Fruit fly (Drosophila melanogaster) whole organism, embryonic: ENCODE measurements around the gene drn.

ENCODE experiments used
- Aef1 ChIP-seq: fragments of 200-800 bp; sonication (Bioruptor generic); IDR thresholded peaks from 3 replicates; pipeline ENCODE4 v1.3.6; 2022; ENCODE audit warnings: missing biosample characterization, missing genetic modification characterization
- CG11085 ChIP-seq: fragments of 200-800 bp; sonication (Bioruptor generic); IDR thresholded peaks from 2 replicates; pipeline ENCODE4 v1.3.6; 2022; ENCODE audit warnings: missing biosample characterization, missing genetic modification characterization
- CG3726 ChIP-seq: fragments of 200-800 bp; sonication (Bioruptor generic); IDR thresholded peaks from 3 replicates; pipeline ENCODE4, ENCODE4 v1.3.6; 2022; ENCODE audit warnings: missing biosample characterization, missing genetic modification characterization
- CG8290 ChIP-seq, 3 experiments: fragments of 200-800 bp; sonication (Bioruptor generic); optimal IDR thresholded peaks; 2 replicates each; lab custom pipeline; 2016 to 2019; ENCODE audit warnings: missing biosample characterization in 3 of 3, missing genetic modification characterization in 3 of 3, mild to moderate bottlenecking in 2 of 3, moderate library complexity in 1 of 3
- H15 ChIP-seq: fragments of 200-800 bp; sonication (Bioruptor generic); IDR thresholded peaks from 3 replicates; pipeline ENCODE4 v1.3.6; 2022; ENCODE audit warnings: missing biosample characterization, missing genetic modification characterization
- Hmx ChIP-seq: fragments of 200-800 bp; sonication (Bioruptor generic); optimal IDR thresholded peaks from 2 replicates; lab custom pipeline; 2016; ENCODE audit warnings: missing biosample characterization, missing genetic modification characterization
- Lim3 ChIP-seq: fragments of 200-800 bp; sonication (Bioruptor generic); IDR thresholded peaks from 2 replicates; pipeline ENCODE4 v1.3.6; 2022; ENCODE audit warnings: missing biosample characterization, missing genetic modification characterization
- Ssrp ChIP-seq: fragments of 200-800 bp; sonication (Bioruptor generic); optimal IDR thresholded peaks from 2 replicates; lab custom pipeline; 2018; ENCODE audit warnings: missing biosample characterization, mild to moderate bottlenecking, missing genetic modification characterization, moderate library complexity
- bcd ChIP-seq: fragments of 200-800 bp; sonication (Bioruptor generic); optimal IDR thresholded peaks from 2 replicates; lab custom pipeline; 2017; ENCODE audit warnings: missing biosample characterization, mild to moderate bottlenecking, missing genetic modification characterization
- gsb-n ChIP-seq: fragments of 200-800 bp; sonication (Bioruptor generic); optimal IDR thresholded peaks from 3 replicates; lab custom pipeline; 2018; ENCODE audit warnings: missing biosample characterization, mild to moderate bottlenecking, missing genetic modification characterization
- h ChIP-seq: fragments of >200 bp; optimal IDR thresholded peaks from 2 replicates; lab custom pipeline; 2017
- kay ChIP-seq: fragments of 200-800 bp; sonication (Bioruptor generic); optimal IDR thresholded peaks from 2 replicates; lab custom pipeline; 2016; ENCODE audit warnings: missing biosample characterization, missing genetic modification characterization
- nerfin-1 ChIP-seq: fragments of 200-800 bp; sonication (Bioruptor generic); optimal IDR thresholded peaks from 3 replicates; lab custom pipeline; 2019; ENCODE audit warnings: missing biosample characterization, mild to moderate bottlenecking, missing genetic modification characterization, moderate library complexity
- tll ChIP-seq, 2 experiments: fragments of 200-800 bp in 1 of 2; fragments of >200 bp in 1 of 2; sonication (Bioruptor generic) in 1 of 2; optimal IDR thresholded peaks; 2 replicates each; lab custom pipeline; 2017 to 2019; ENCODE audit warnings: missing biosample characterization in 2 of 2, missing genetic modification characterization in 2 of 2, mild to moderate bottlenecking in 1 of 2, moderate library complexity in 1 of 2

- TF ChIP-seq CG8290 (GFP tag; optimal IDR thresholded peaks at IDR 0.05; lab: Kevin White, UChicago): no peak
- no peak for TF ChIP-seq CG8290 (tag; optimal IDR thresholded peaks at IDR 0.05; lab: Kevin White, UChicago)
- no peak for TF ChIP-seq bcd (GFP tag; lab: Kevin White, UChicago)
- no peak for TF ChIP-seq gsb-n
- TF ChIP-seq CG11085: no peak
- TF ChIP-seq nerfin-1 (tag; lab: Kevin White, UChicago): no peak
- TF ChIP-seq CG3726 (GFP tag; lab: Robert Waterston, UW): no peak
- no peak for TF ChIP-seq Ssrp (tag; lab: Kevin White, UChicago)
- TF ChIP-seq Lim3 (GFP tag; lab: Robert Waterston, UW): no peak
- TF ChIP-seq Aef1 (GFP tag; lab: Robert Waterston, UW): no peak
- TF ChIP-seq h: no peak
- TF ChIP-seq Hmx (GFP tag; lab: Kevin White, UChicago): no peak
- TF ChIP-seq tll (GFP tag; optimal IDR thresholded peaks at IDR 0.05; lab: Kevin White, UChicago): no peak
- TF ChIP-seq H15 (GFP tag; lab: Robert Waterston, UW): no peak
- no peak for TF ChIP-seq kay (GFP tag; lab: Kevin White, UChicago)
These were observed 36.8 kb downstream of the drn start for dm6 chr3R:9376789-9377188.
